Fruit fly (Drosophila melanogaster) whole organism, embryonic: Measurements from ENCODE around the gene vito.
A peak's percentile ranks its signal among the peaks of the same experiment; 100 is the strongest.

Experiments
- Bgb ChIP-seq: fragments of 200-800 bp; sonication (Bioruptor generic); IDR thresholded peaks from 2 replicates; pipeline ENCODE4 v1.3.6; 2022; ENCODE audit warnings: missing biosample characterization, missing genetic modification characterization; ENCODE audit not compliant: partially characterized antibody
- CG10321 ChIP-seq: fragments of 200-800 bp; sonication (Bioruptor generic); IDR thresholded peaks from 2 replicates; pipeline ENCODE4 v1.3.6; 2022; ENCODE audit warnings: missing biosample characterization, missing genetic modification characterization
- CG12219 ChIP-seq: fragments of 200-800 bp; sonication (Bioruptor generic); optimal IDR thresholded peaks from 3 replicates; lab custom pipeline; 2018; ENCODE audit warnings: missing biosample characterization, mild to moderate bottlenecking, missing genetic modification characterization
- CG14050 ChIP-seq: fragments of 200-800 bp; sonication (Bioruptor generic); IDR thresholded peaks from 3 replicates; pipeline ENCODE4 v1.3.6; 2022; ENCODE audit warnings: missing biosample characterization, missing genetic modification characterization
- CG2116 ChIP-seq: fragments of 200-800 bp; sonication (Bioruptor generic); optimal IDR thresholded peaks from 3 replicates; lab custom pipeline; 2018; ENCODE audit warnings: missing biosample characterization, mild to moderate bottlenecking, missing genetic modification characterization
- CG30020 ChIP-seq: fragments of 200-800 bp; optimal IDR thresholded peaks from 2 replicates; lab custom pipeline; 2019; ENCODE audit warnings: missing biosample characterization, mild to moderate bottlenecking, missing genetic modification characterization, moderate library complexity
- CG32532 ChIP-seq: fragments of 200-800 bp; sonication (Bioruptor generic); IDR thresholded peaks from 2 replicates; pipeline ENCODE4 v1.3.6; 2022; ENCODE audit warnings: missing biosample characterization, missing genetic modification characterization
- CG33557 ChIP-seq: fragments of 200-800 bp; sonication (Bioruptor generic); optimal IDR thresholded peaks from 2 replicates; lab custom pipeline; 2019; ENCODE audit warnings: missing biosample characterization, mild to moderate bottlenecking, missing genetic modification characterization, moderate library complexity
- CG34224 ChIP-seq: fragments of 200-800 bp; sonication (Bioruptor generic); IDR thresholded peaks from 3 replicates; pipeline ENCODE4 v1.3.6; 2022; ENCODE audit warnings: missing biosample characterization, missing genetic modification characterization; ENCODE audit not compliant: partially characterized antibody
- CG42726 ChIP-seq: fragments of 200-800 bp; sonication (Bioruptor generic); IDR thresholded peaks from 2 replicates; pipeline ENCODE4 v1.3.6; 2022; ENCODE audit warnings: missing biosample characterization, missing genetic modification characterization; ENCODE audit not compliant: partially characterized antibody
- CG4424 ChIP-seq: fragments of 200-800 bp; sonication (Bioruptor generic); optimal IDR thresholded peaks from 3 replicates; lab custom pipeline; 2016; ENCODE audit warnings: missing biosample characterization, missing genetic modification characterization
- CG5953 ChIP-seq: fragments of 200-800 bp; sonication (Bioruptor generic); IDR thresholded peaks from 2 replicates; pipeline ENCODE4 v1.3.6; 2022; ENCODE audit warnings: missing biosample characterization, missing genetic modification characterization
- CG6254 ChIP-seq: fragments of 200-800 bp; sonication (Bioruptor generic); optimal IDR thresholded peaks from 3 replicates; lab custom pipeline; 2017; ENCODE audit warnings: mild to moderate bottlenecking, missing biosample characterization, missing genetic modification reagents, missing genetic modification characterization
- CG6654 ChIP-seq: fragments of 200-800 bp; sonication (Bioruptor generic); optimal IDR thresholded peaks from 2 replicates; lab custom pipeline; 2017; ENCODE audit warnings: missing biosample characterization, mild to moderate bottlenecking, missing genetic modification characterization
- CG6854 ChIP-seq: fragments of 200-800 bp; sonication (Bioruptor generic); optimal IDR thresholded peaks from 3 replicates; lab custom pipeline; 2017; ENCODE audit warnings: missing biosample characterization, mild to moderate bottlenecking, missing genetic modification characterization
- CG7271 ChIP-seq: fragments of 200-800 bp; sonication (Bioruptor generic); optimal IDR thresholded peaks from 2 replicates; lab custom pipeline; 2018; ENCODE audit warnings: missing biosample characterization, mild to moderate bottlenecking, missing genetic modification characterization, moderate library complexity
- CG7839 ChIP-seq: fragments of 200-800 bp; sonication (Bioruptor generic); optimal IDR thresholded peaks from 3 replicates; lab custom pipeline; 2018; ENCODE audit warnings: missing biosample characterization, mild to moderate bottlenecking, missing genetic modification characterization, moderate library complexity
- Chrac-16 ChIP-seq: fragments of 200-800 bp; sonication (Bioruptor generic); optimal IDR thresholded peaks from 3 replicates; lab custom pipeline; 2016; ENCODE audit warnings: missing biosample characterization, missing genetic modification characterization
- E2f2 ChIP-seq: fragments of 200-800 bp; sonication (Bioruptor generic); IDR thresholded peaks from 2 replicates; pipeline ENCODE4 v1.3.6; 2022; ENCODE audit warnings: missing biosample characterization, missing genetic modification characterization
- ERR ChIP-seq: fragments of 200-800 bp; sonication (Bioruptor generic); optimal IDR thresholded peaks from 2 replicates; lab custom pipeline; 2016; ENCODE audit warnings: missing biosample characterization, missing genetic modification characterization
- Gsc ChIP-seq: fragments of 200-800 bp; sonication (Bioruptor generic); IDR thresholded peaks from 2 replicates; pipeline ENCODE4 v1.3.6; 2022; ENCODE audit warnings: missing biosample characterization, missing genetic modification characterization
- HmgD ChIP-seq: fragments of 200-800 bp; sonication (Bioruptor generic); optimal IDR thresholded peaks from 3 replicates; lab custom pipeline; 2016; ENCODE audit warnings: missing biosample characterization, missing genetic modification characterization
- Max ChIP-seq: fragments of 200-800 bp; sonication (Bioruptor generic); optimal IDR thresholded peaks from 2 replicates; lab custom pipeline; 2016; ENCODE audit warnings: missing biosample characterization, mild to moderate bottlenecking, missing genetic modification characterization
- Neu2 ChIP-seq: fragments of 200-800 bp; sonication (Bioruptor generic); optimal IDR thresholded peaks from 3 replicates; lab custom pipeline; 2016; ENCODE audit warnings: missing biosample characterization, missing genetic modification characterization, borderline replicate concordance
- ac ChIP-seq: fragments of 200-800 bp; sonication (Bioruptor generic); optimal IDR thresholded peaks from 3 replicates; lab custom pipeline; 2017; ENCODE audit warnings: missing biosample characterization, mild to moderate bottlenecking, missing genetic modification characterization
- ato ChIP-seq: fragments of 200-800 bp; sonication (Bioruptor generic); IDR thresholded peaks from 2 replicates; pipeline ENCODE4 v1.3.6; 2022; ENCODE audit warnings: missing biosample characterization, missing genetic modification characterization; ENCODE audit not compliant: partially characterized antibody
- bcd ChIP-seq: fragments of 200-800 bp; sonication (Bioruptor generic); optimal IDR thresholded peaks from 2 replicates; lab custom pipeline; 2017; ENCODE audit warnings: missing biosample characterization, mild to moderate bottlenecking, missing genetic modification characterization
- croc ChIP-seq: fragments of 200-800 bp; sonication (Bioruptor generic); conservative IDR thresholded peaks from 3 replicates; pipeline ENCODE4 v1.3.6; 2022; ENCODE audit warnings: missing biosample characterization, missing genetic modification characterization
- crol ChIP-seq: fragments of 200-800 bp; sonication (Bioruptor generic); IDR thresholded peaks from 2 replicates; pipeline ENCODE4 v1.3.6; 2022; ENCODE audit warnings: missing biosample characterization, missing genetic modification characterization
- cwo ChIP-seq: fragments of 200-800 bp; sonication (Bioruptor generic); optimal IDR thresholded peaks from 3 replicates; lab custom pipeline; 2017; ENCODE audit warnings: missing biosample characterization, missing genetic modification characterization, mild to moderate bottlenecking, moderate library complexity, missing genetic modification reagents
- da ChIP-seq: fragments of 200-800 bp; sonication (Bioruptor generic); optimal IDR thresholded peaks from 2 replicates; lab custom pipeline; 2016; ENCODE audit warnings: missing biosample characterization, missing genetic modification characterization
- dmrt11E ChIP-seq: fragments of 200-800 bp; sonication (Bioruptor generic); optimal IDR thresholded peaks from 3 replicates; lab custom pipeline; 2018; ENCODE audit warnings: missing biosample characterization, mild to moderate bottlenecking, missing genetic modification characterization, moderate library complexity
- ems ChIP-seq: fragments of 200-800 bp; sonication (Bioruptor generic); optimal IDR thresholded peaks from 3 replicates; lab custom pipeline; 2016; ENCODE audit warnings: missing biosample characterization, missing genetic modification characterization
- eve ChIP-seq, 2 experiments: fragments of >200 bp; optimal IDR thresholded peaks; 2 replicates each; lab custom pipeline; 2017; ENCODE audit warnings: missing biosample characterization in 2 of 2, missing genetic modification characterization in 2 of 2
- fd96Cb ChIP-seq: fragments of 200-800 bp; sonication (Bioruptor generic); optimal IDR thresholded peaks from 2 replicates; lab custom pipeline; 2018; ENCODE audit warnings: missing biosample characterization, mild to moderate bottlenecking, missing genetic modification characterization, moderate library complexity
- grn ChIP-seq: fragments of 200-800 bp; sonication (Bioruptor generic); optimal IDR thresholded peaks from 3 replicates; lab custom pipeline; 2017; ENCODE audit warnings: missing biosample characterization, missing genetic modification characterization
- gt ChIP-seq: fragments of 200-800 bp; sonication (Bioruptor generic); IDR thresholded peaks from 2 replicates; pipeline ENCODE4 v1.3.6; 2022; ENCODE audit warnings: missing biosample characterization, missing genetic modification characterization
- her ChIP-seq: fragments of 200-800 bp; sonication (Bioruptor generic); optimal IDR thresholded peaks from 2 replicates; lab custom pipeline; 2016; ENCODE audit warnings: missing biosample characterization, missing genetic modification characterization
- lola ChIP-seq, 3 experiments: fragments of >200 bp in 2 of 3; fragments of 200-800 bp in 1 of 3; sonication (Bioruptor generic) in 1 of 3; optimal IDR thresholded peaks; 2 replicates each; lab custom pipeline; 2017 to 2019; ENCODE audit warnings: missing biosample characterization in 3 of 3, missing genetic modification characterization in 3 of 3, mild to moderate bottlenecking in 1 of 3, moderate library complexity in 1 of 3
- mam ChIP-seq: fragments of 200-800 bp; sonication (Bioruptor generic); optimal IDR thresholded peaks from 3 replicates; lab custom pipeline; 2016; ENCODE audit warnings: missing biosample characterization, missing genetic modification characterization
- mirr ChIP-seq: fragments of 200-800 bp; sonication (Bioruptor generic); optimal IDR thresholded peaks from 3 replicates; lab custom pipeline; 2018; ENCODE audit warnings: missing biosample characterization, mild to moderate bottlenecking, missing genetic modification characterization
- nmo ChIP-seq: fragments of 200-800 bp; sonication (Bioruptor generic); optimal IDR thresholded peaks from 2 replicates; lab custom pipeline; 2018; ENCODE audit warnings: missing biosample characterization, mild to moderate bottlenecking, missing genetic modification characterization, moderate library complexity
- org-1 ChIP-seq: fragments of 200-800 bp; sonication (Bioruptor generic); optimal IDR thresholded peaks from 2 replicates; lab custom pipeline; 2017; ENCODE audit warnings: missing biosample characterization, missing genetic modification characterization
- pfk ChIP-seq: fragments of 200-800 bp; sonication (Bioruptor generic); optimal IDR thresholded peaks from 2 replicates; lab custom pipeline; 2018; ENCODE audit warnings: missing biosample characterization, mild to moderate bottlenecking, missing genetic modification characterization, moderate library complexity
- pita ChIP-seq: fragments of 200-800 bp; sonication (Bioruptor generic); optimal IDR thresholded peaks from 2 replicates; lab custom pipeline; 2017; ENCODE audit warnings: missing biosample characterization, mild to moderate bottlenecking, missing genetic modification characterization
- repo ChIP-seq: fragments of 200-800 bp; sonication (Bioruptor generic); optimal IDR thresholded peaks from 2 replicates; lab custom pipeline; 2016; ENCODE audit warnings: missing biosample characterization, missing genetic modification characterization
- sim ChIP-seq: fragments of 200-800 bp; sonication (Bioruptor generic); IDR thresholded peaks from 2 replicates; pipeline ENCODE4 v1.3.6; 2022; ENCODE audit warnings: missing biosample characterization, missing genetic modification characterization
- sug ChIP-seq: fragments of 200-800 bp; optimal IDR thresholded peaks from 2 replicates; lab custom pipeline; 2019; ENCODE audit warnings: missing biosample characterization, mild to moderate bottlenecking, missing genetic modification characterization, moderate library complexity
- trem ChIP-seq: fragments of 200-800 bp; optimal IDR thresholded peaks from 3 replicates; lab custom pipeline; 2019; ENCODE audit warnings: missing biosample characterization, mild to moderate bottlenecking, missing genetic modification characterization, moderate library complexity

vito gene

DNA sequence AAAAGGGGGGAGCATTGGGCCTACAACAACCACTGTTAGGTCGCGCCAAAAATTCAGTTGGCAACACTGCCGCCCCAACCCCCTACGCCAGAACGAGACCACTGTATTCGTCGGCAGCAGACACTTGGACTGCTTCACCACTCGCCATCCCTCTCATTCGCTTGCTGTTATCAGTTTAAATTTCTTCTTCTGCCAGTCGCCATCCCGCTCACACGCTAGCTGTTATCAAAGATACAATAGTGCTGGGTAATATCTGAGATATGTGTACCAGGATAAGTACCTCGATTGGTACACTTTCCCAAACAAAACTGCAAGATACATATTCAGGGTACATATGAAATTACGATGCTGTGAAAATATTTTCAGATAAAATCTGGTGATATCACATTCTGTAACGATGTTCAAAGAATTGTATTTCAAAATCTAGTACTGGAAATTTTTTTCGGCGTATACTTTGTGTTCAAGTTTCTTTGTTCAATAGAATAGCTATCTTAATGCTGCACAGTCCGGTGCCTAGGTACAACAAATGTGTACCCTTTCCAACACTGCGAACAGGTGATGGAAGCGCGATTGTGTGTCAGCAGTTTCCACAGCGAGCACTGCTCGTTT is 6.2 kb downstream of the vito start (continued):
- TF ChIP-seq CG2116, result peak; percentile 48
- peak; percentile 80 for TF ChIP-seq dmrt11E (tag; lab: Kevin White, UChicago)
- TF ChIP-seq crol (GFP tag; lab: Robert Waterston, UW), result peak; percentile 88
- TF ChIP-seq CG33557 (GFP tag; lab: Kevin White, UChicago), result peak; percentile 86
- peak; percentile 67 for TF ChIP-seq Bgb (GFP tag; lab: Robert Waterston, UW)
- TF ChIP-seq ems (GFP tag; lab: Kevin White, UChicago), result peak; percentile 76
- peak; percentile 80 for TF ChIP-seq Max (GFP tag; lab: Kevin White, UChicago)
- TF ChIP-seq da (GFP tag; lab: Kevin White, UChicago), result peak; percentile 78
- peak; percentile 67; the same call in 1 of the 2 replicates for TF ChIP-seq CG42726
- peak; percentile 85 for TF ChIP-seq HmgD
- TF ChIP-seq E2f2 (GFP tag; lab: Robert Waterston, UW), result peak; percentile 41; the same call in 1 of the 2 replicates
- peak; percentile 84 for TF ChIP-seq CG12219 (GFP tag; lab: Kevin White, UChicago)
- peak; percentile 81 for TF ChIP-seq fd96Cb (tag; lab: Kevin White, UChicago)
- TF ChIP-seq Neu2, result no peak
- TF ChIP-seq repo (GFP tag; lab: Kevin White, UChicago), result peak; percentile 64
- peak; percentile 52 for TF ChIP-seq CG6654 (GFP tag; lab: Kevin White, UChicago)
- peak in 1 of 3 experiments; percentile 82 for TF ChIP-seq lola (GFP tag; optimal IDR thresholded peaks at IDR 0.05; lab: Kevin White, UChicago)
- TF ChIP-seq CG5953 (GFP tag; lab: Robert Waterston, UW), result peak; percentile 31; the same call in 1 of the 2 replicates
- no peak for TF ChIP-seq CG7271 (tag; lab: Kevin White, UChicago)
- peak; percentile 100 for TF ChIP-seq CG10321 (GFP tag; lab: Robert Waterston, UW)
- TF ChIP-seq Gsc, result no peak
- TF ChIP-seq croc (GFP tag; lab: Robert Waterston, UW), result peak; percentile 48
- no peak for TF ChIP-seq gt (GFP tag; lab: Robert Waterston, UW)
- TF ChIP-seq bcd, result no peak
- peak; percentile 90 for TF ChIP-seq mam (GFP tag; lab: Kevin White, UChicago)
- peak; percentile 84 for TF ChIP-seq CG7839 (tag; lab: Kevin White, UChicago)
- TF ChIP-seq her, result peak; percentile 86
- TF ChIP-seq org-1 (GFP tag; lab: Kevin White, UChicago), result peak; percentile 90
- TF ChIP-seq CG6254 (GFP tag; lab: Kevin White, UChicago), result no peak
- no peak for TF ChIP-seq sim (GFP tag; lab: Robert Waterston, UW)
- peak; percentile 88 for TF ChIP-seq ERR (GFP tag; lab: Kevin White, UChicago)
- peak; percentile 82 for TF ChIP-seq CG4424 (GFP tag; lab: Kevin White, UChicago)
- TF ChIP-seq pfk (GFP tag; lab: Kevin White, UChicago), result peak; percentile 28
- TF ChIP-seq ato (GFP tag; lab: Robert Waterston, UW), result no peak
- no peak for TF ChIP-seq pita
- peak; percentile 88 for TF ChIP-seq mirr (GFP tag; lab: Kevin White, UChicago)
- peak; percentile 50 for TF ChIP-seq CG14050
- TF ChIP-seq sug (tag; lab: Kevin White, UChicago), result peak; percentile 87
- TF ChIP-seq CG34224 (GFP tag; lab: Robert Waterston, UW), result no peak; the same call in 2 of the 3 replicates
- peak; percentile 89 for TF ChIP-seq nmo (GFP tag; lab: Kevin White, UChicago)
- TF ChIP-seq CG32532 (GFP tag; lab: Robert Waterston, UW), result peak; percentile 75
- peak; percentile 55 for TF ChIP-seq ac
- TF ChIP-seq cwo (GFP tag; lab: Kevin White, UChicago), result peak; percentile 76
- TF ChIP-seq CG6854, result peak; percentile 67
- peak; percentile 82 for TF ChIP-seq Chrac-16
- TF ChIP-seq CG30020, result peak; percentile 73
- TF ChIP-seq eve (GFP tag; optimal IDR thresholded peaks at IDR 0.05; lab: Kevin White, UChicago), result no peak
- TF ChIP-seq grn, result peak; percentile 95
- TF ChIP-seq trem, result peak; percentile 64
